Fruit fly (Drosophila melanogaster) whole organism, adult: Measurements from ENCODE around the gene CG7378.

Source experiments
- CG11617 ChIP-seq: fragments of 200-800 bp; sonication (Bioruptor generic); optimal IDR thresholded peaks from 2 replicates; lab custom pipeline; 2017; ENCODE audit warnings: mild to moderate bottlenecking, missing biosample characterization, missing genetic modification reagents, missing genetic modification characterization
- CG12768 ChIP-seq: fragments of 200-800 bp; sonication (Bioruptor generic); optimal IDR thresholded peaks from 2 replicates; lab custom pipeline; 2017; ENCODE audit warnings: missing biosample characterization, missing genetic modification characterization, mild to moderate bottlenecking, moderate library complexity, missing genetic modification reagents
- CG14711 ChIP-seq: fragments of 200-800 bp; sonication (Bioruptor generic); optimal IDR thresholded peaks from 2 replicates; lab custom pipeline; 2018; ENCODE audit warnings: missing biosample characterization, mild to moderate bottlenecking, missing genetic modification characterization, moderate library complexity
- CG1620 ChIP-seq: fragments of 200-800 bp; sonication (Bioruptor generic); optimal IDR thresholded peaks from 2 replicates; lab custom pipeline; 2016; ENCODE audit warnings: missing biosample characterization, missing genetic modification characterization
- CG33017 ChIP-seq: fragments of 200-800 bp; sonication (Bioruptor generic); optimal IDR thresholded peaks from 2 replicates; lab custom pipeline; 2018; ENCODE audit warnings: missing biosample characterization, mild to moderate bottlenecking, missing genetic modification characterization, moderate library complexity
- CG5204 ChIP-seq: fragments of 200-800 bp; sonication (Bioruptor generic); optimal IDR thresholded peaks from 2 replicates; lab custom pipeline; 2016; ENCODE audit warnings: missing biosample characterization, missing genetic modification characterization
- CG7045 ChIP-seq: fragments of 200-800 bp; sonication (Bioruptor generic); optimal IDR thresholded peaks from 2 replicates; lab custom pipeline; 2017; ENCODE audit warnings: missing biosample characterization, mild to moderate bottlenecking, missing genetic modification characterization
- CG7101 ChIP-seq: fragments of 200-800 bp; sonication (Bioruptor generic); optimal IDR thresholded peaks from 2 replicates; lab custom pipeline; 2018; ENCODE audit warnings: missing biosample characterization, mild to moderate bottlenecking, missing genetic modification characterization, moderate library complexity
- Clk ChIP-seq: fragments of 200-800 bp; sonication (Bioruptor generic); optimal IDR thresholded peaks from 2 replicates; lab custom pipeline; 2017; ENCODE audit warnings: missing biosample characterization, missing genetic modification characterization
- Crg-1 ChIP-seq: fragments of 200-800 bp; sonication (Bioruptor generic); optimal IDR thresholded peaks from 2 replicates; lab custom pipeline; 2016; ENCODE audit warnings: missing biosample characterization, missing genetic modification characterization
- Hr96 ChIP-seq: fragments of 200-800 bp; sonication (Bioruptor generic); optimal IDR thresholded peaks from 2 replicates; lab custom pipeline; 2016; ENCODE audit warnings: missing biosample characterization, missing genetic modification characterization
- Mnt ChIP-seq: fragments of 200-800 bp; sonication (Bioruptor generic); optimal IDR thresholded peaks from 2 replicates; lab custom pipeline; 2016; ENCODE audit warnings: missing biosample characterization, mild to moderate bottlenecking, missing genetic modification characterization
- bab1 ChIP-seq: fragments of 200-800 bp; sonication (Bioruptor generic); optimal IDR thresholded peaks from 3 replicates; lab custom pipeline; 2019; ENCODE audit warnings: missing biosample characterization, mild to moderate bottlenecking, missing genetic modification characterization, moderate library complexity
- cic ChIP-seq: fragments of 200-800 bp; sonication (Bioruptor generic); optimal IDR thresholded peaks from 2 replicates; lab custom pipeline; 2017; ENCODE audit warnings: missing biosample characterization, mild to moderate bottlenecking, missing genetic modification characterization, moderate library complexity
- cnc ChIP-seq, 2 experiments: fragments of >200 bp; optimal IDR thresholded peaks; 2 replicates each; lab custom pipeline; 2017
- kay ChIP-seq: fragments of 200-800 bp; sonication (Bioruptor generic); peaks from one replicate; lab custom pipeline; 2016; ENCODE audit warnings: missing biosample characterization, missing genetic modification characterization, borderline replicate concordance
- ovo ChIP-seq: fragments of 200-800 bp; sonication (Bioruptor generic); optimal IDR thresholded peaks from 2 replicates; lab custom pipeline; 2016; ENCODE audit warnings: missing biosample characterization, missing genetic modification characterization
- pad ChIP-seq: fragments of 200-800 bp; sonication (Bioruptor generic); optimal IDR thresholded peaks from 3 replicates; lab custom pipeline; 2017; ENCODE audit warnings: missing biosample characterization, missing genetic modification characterization, mild to moderate bottlenecking, moderate library complexity, missing genetic modification reagents
- tj ChIP-seq: fragments of 200-800 bp; sonication (Bioruptor generic); optimal IDR thresholded peaks from 3 replicates; lab custom pipeline; 2017; ENCODE audit warnings: missing biosample characterization, mild to moderate bottlenecking, missing genetic modification characterization, moderate library complexity
- toe ChIP-seq: fragments of 200-800 bp; sonication (Bioruptor generic); optimal IDR thresholded peaks from 2 replicates; lab custom pipeline; 2016; ENCODE audit warnings: missing biosample characterization, missing genetic modification characterization

The CG7378 gene

dm6 chrX:18899835-18900460 is at the start of gene CG7378:
TSS of gene CG7378 (plus strand) at chrX:18900410.
- no peak for TF ChIP-seq ovo (GFP tag; lab: Kevin White, UChicago)
- TF ChIP-seq CG33017 (tag; lab: Kevin White, UChicago), result no peak
- TF ChIP-seq Hr96 (GFP tag; lab: Kevin White, UChicago), result peak; percentile 32
- TF ChIP-seq bab1 (GFP tag; lab: Kevin White, UChicago), result no peak
- no peak for TF ChIP-seq Clk (GFP tag; lab: Kevin White, UChicago)
- no peak for TF ChIP-seq kay
- peak; percentile 76 for TF ChIP-seq Mnt (GFP tag; lab: Kevin White, UChicago)
- TF ChIP-seq cnc (optimal IDR thresholded peaks at IDR 0.05; lab: Kevin White, UChicago), result no peak
- peak; percentile 45 for TF ChIP-seq CG7101
- peak; percentile 4 for TF ChIP-seq Crg-1 (GFP tag; lab: Kevin White, UChicago)
- peak; percentile 34 for TF ChIP-seq tj (GFP tag; lab: Kevin White, UChicago)
- TF ChIP-seq toe (GFP tag; lab: Kevin White, UChicago), result peak; percentile 65
- peak; percentile 34 for TF ChIP-seq CG7045 (GFP tag; lab: Kevin White, UChicago)
- peak; percentile 71 for TF ChIP-seq CG11617 (GFP tag; lab: Kevin White, UChicago)
- TF ChIP-seq pad (GFP tag; lab: Kevin White, UChicago), result peak; percentile 32
- peak; percentile 10 for TF ChIP-seq cic (GFP tag; lab: Kevin White, UChicago)
- no peak for TF ChIP-seq CG1620 (GFP tag; lab: Kevin White, UChicago)
- peak; percentile 55 for TF ChIP-seq CG5204
- TF ChIP-seq CG12768, result peak; percentile 39
- no peak for TF ChIP-seq CG14711

dm6 chrX:18857356-18857807 is 42.8 kb upstream of the CG7378 start, which contains the start of gene CG7322:
TSS of gene CG7322 (minus strand) at chrX:18857757.
- TF ChIP-seq CG12768 (no peak), CG5204 (no peak), Clk (GFP tag; lab: Kevin White, UChicago) (no peak), cic (GFP tag; lab: Kevin White, UChicago) (peak; percentile 54), CG14711 (no peak), kay (no peak), CG7045 (GFP tag; lab: Kevin White, UChicago) (no peak), cnc (optimal IDR thresholded peaks at IDR 0.05; lab: Kevin White, UChicago) (no peak), toe (GFP tag; lab: Kevin White, UChicago) (no peak)

- TF ChIP-seq cnc (optimal IDR thresholded peaks at IDR 0.05; lab: Kevin White, UChicago) (no peak), CG14711 (peak; percentile 13), pad (GFP tag; lab: Kevin White, UChicago) (no peak), CG11617 (GFP tag; lab: Kevin White, UChicago) (no peak), tj (GFP tag; lab: Kevin White, UChicago) (no peak), CG1620 (GFP tag; lab: Kevin White, UChicago) (no peak), Hr96 (GFP tag; lab: Kevin White, UChicago) (no peak), CG7101 (peak; percentile 54)
Measured at dm6 chrX:18857916-18858315, 42.3 kb upstream of the CG7378 start, which contains the start of gene Usp39. TSS of gene Usp39 (plus strand) at chrX:18858203.

- no peak for TF ChIP-seq CG7045 (GFP tag; lab: Kevin White, UChicago)
- TF ChIP-seq CG14711, result no peak
- TF ChIP-seq Mnt (GFP tag; lab: Kevin White, UChicago), result no peak
- no peak for TF ChIP-seq CG7101
- no peak for TF ChIP-seq pad (GFP tag; lab: Kevin White, UChicago)
- TF ChIP-seq Hr96 (GFP tag; lab: Kevin White, UChicago), result no peak
- TF ChIP-seq cnc (optimal IDR thresholded peaks at IDR 0.05; lab: Kevin White, UChicago), result no peak
- TF ChIP-seq ovo (GFP tag; lab: Kevin White, UChicago), result no peak
Measured at dm6 chrX:18860074-18860473, 40.1 kb upstream of the CG7378 start, which contains the start of gene CG32544. TSS of gene CG32544 (plus strand) at chrX:18860284.

dm6 chrX:18863748-18864482 is 36.3 kb upstream of the CG7378 start, which contains the start of the genes CG7326 and Dora:
TSS of gene CG7326 (minus strand) at chrX:18863776.
TSS of gene Dora (plus strand) at chrX:18863950.
- TF ChIP-seq CG7101 (no peak), CG11617 (GFP tag; lab: Kevin White, UChicago) (no peak), CG12768 (no peak), CG14711 (no peak), Crg-1 (GFP tag; lab: Kevin White, UChicago) (no peak), bab1 (GFP tag; lab: Kevin White, UChicago) (peak; percentile 82), tj (GFP tag; lab: Kevin White, UChicago) (peak; percentile 72), cnc (optimal IDR thresholded peaks at IDR 0.05; lab: Kevin White, UChicago) (no peak), CG5204 (no peak), CG1620 (GFP tag; lab: Kevin White, UChicago) (no peak), CG33017 (tag; lab: Kevin White, UChicago) (no peak), Mnt (GFP tag; lab: Kevin White, UChicago) (peak; percentile 19), kay (no peak), CG7045 (GFP tag; lab: Kevin White, UChicago) (no peak), Clk (GFP tag; lab: Kevin White, UChicago) (no peak), ovo (GFP tag; lab: Kevin White, UChicago) (peak; percentile 12), pad (GFP tag; lab: Kevin White, UChicago) (no peak), cic (GFP tag; lab: Kevin White, UChicago) (no peak), Hr96 (GFP tag; lab: Kevin White, UChicago) (no peak), toe (GFP tag; lab: Kevin White, UChicago) (no peak)
